Worm (Caenorhabditis elegans) whole organism, late embryonic: Measurements from ENCODE around the gene ndua-8.

Experiments
- ama-1 ChIP-seq: fragments of 150-350 bp; optimal IDR thresholded peaks from 2 replicates; lab custom pipeline; 2014
- dmd-4 ChIP-seq: sonication (generic microtip); optimal IDR thresholded peaks from 2 replicates; lab custom pipeline; 2016; ENCODE audit warnings: borderline replicate concordance, missing genetic modification characterization, missing compliant biosample characterization
- pqm-1 ChIP-seq: sonication (generic microtip); optimal IDR thresholded peaks from 2 replicates; lab custom pipeline; 2016; ENCODE audit warnings: missing genetic modification characterization, missing compliant biosample characterization

DNA sequence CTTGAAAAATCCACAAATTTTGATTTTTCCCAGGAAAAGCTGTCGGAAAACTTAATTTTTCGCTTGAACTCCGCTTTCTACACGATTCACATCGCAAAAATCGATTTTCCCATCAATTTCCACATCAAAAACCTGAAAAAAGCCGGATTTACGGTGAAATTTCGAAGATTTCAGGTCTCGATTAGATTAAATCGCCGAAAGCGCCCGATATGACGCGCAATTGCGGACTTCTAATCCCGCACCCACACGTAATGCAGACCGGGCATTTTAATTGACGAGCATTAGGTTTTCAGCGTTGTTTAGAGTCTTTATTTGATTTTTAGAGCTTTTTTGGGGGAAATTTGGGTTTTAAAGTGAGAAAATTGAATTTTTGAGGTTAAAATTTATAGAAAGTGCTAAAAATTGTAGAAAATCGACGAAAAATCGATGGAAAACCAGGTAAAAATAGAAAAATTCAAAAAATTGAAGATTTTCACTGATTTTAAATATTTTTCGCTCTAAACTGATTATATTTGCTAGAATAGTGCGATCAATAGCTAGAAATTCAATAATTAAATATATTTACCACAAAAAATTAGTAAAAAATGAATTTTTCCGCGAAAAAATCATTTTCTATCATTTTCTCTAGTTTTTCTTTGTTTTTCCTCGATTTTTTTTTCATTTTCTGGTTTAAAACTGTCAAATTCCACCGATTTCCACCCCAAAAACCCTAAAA lies 41.7 kb upstream of the ndua-8 start, which contains the start of gene Y54F10AL.1:
- TF ChIP-seq ama-1 (lab: Kevin White, UChicago) (no peak), dmd-4 (no peak), pqm-1 (no peak)
